Worm (Caenorhabditis elegans): Measurements from ENCODE around the gene ZC443.4.

- TF ChIP-seq ztf-4 (tag; optimal IDR thresholded peaks at IDR 0.05) (no peak), unc-62 (GFP tag; optimal IDR thresholded peaks at IDR 0.05) (no peak), Y116A8C.19 (tag; optimal IDR thresholded peaks at IDR 0.05; ENCODE audit: borderline replicate concordance) (no peak), pqm-1 (tag; optimal IDR thresholded peaks at IDR 0.05) (no peak), nhr-71 (tag; optimal IDR thresholded peaks at IDR 0.05) (no peak), hpl-2 (GFP tag; optimal IDR thresholded peaks at IDR 0.05) (no peak), ztf-11 (tag; optimal IDR thresholded peaks at IDR 0.05) (no peak), egl-27 (tag; optimal IDR thresholded peaks at IDR 0.05) (no peak), jun-1 (tag; optimal IDR thresholded peaks at IDR 0.05) (no peak)
Measured at ce11 chrV:12790188-12790587, 29.5 kb downstream of the ZC443.4 start, which contains the start of gene srbc-43.
